Worm (Caenorhabditis elegans): Measurements from ENCODE around the gene algn-11.
A peak's percentile ranks its signal among the peaks of the same experiment; 100 is the strongest.

algn-11 gene

DNA sequence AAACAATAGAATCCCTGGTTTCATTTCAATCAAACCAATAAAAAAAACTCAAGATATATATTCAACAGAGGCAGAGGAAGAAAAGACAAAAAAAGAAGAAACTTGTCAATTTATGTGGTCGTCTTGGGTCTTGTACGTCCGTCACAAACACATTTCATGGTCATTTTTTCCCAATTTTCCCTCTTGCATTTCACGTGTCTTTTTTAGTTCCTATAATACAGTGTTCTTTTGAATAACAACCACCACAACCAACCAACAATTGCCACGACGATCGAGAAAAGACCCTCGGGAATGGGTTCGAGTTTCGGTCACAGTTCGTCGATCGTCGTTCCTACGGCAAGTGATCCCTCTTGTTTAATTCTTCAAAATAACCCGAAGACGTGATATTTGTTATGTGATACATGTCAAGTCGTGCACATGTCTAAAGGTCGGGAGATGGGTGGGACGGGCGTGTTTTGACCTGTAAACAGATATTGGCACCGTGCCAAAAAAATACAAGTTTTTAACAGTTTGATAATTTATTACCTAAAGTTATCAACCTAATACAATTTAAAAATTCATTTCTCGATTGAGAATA, 5.8 kb upstream of the algn-11 start:
- no peak for TF ChIP-seq lin-29 (GFP tag; IDR thresholded peaks at IDR 0.05)
- no peak for TF ChIP-seq zip-2 (tag; optimal IDR thresholded peaks at IDR 0.05)
- no peak for TF ChIP-seq set-16 (GFP tag; IDR thresholded peaks at IDR 0.05)
- peak; percentile 25 for TF ChIP-seq hlh-30 (tag; optimal IDR thresholded peaks at IDR 0.05; ENCODE audit: insufficient read depth)
- no peak for TF ChIP-seq ctbp-1 (GFP tag; IDR thresholded peaks at IDR 0.05)
- TF ChIP-seq hlh-11 (tag; optimal IDR thresholded peaks at IDR 0.05), result peak; percentile 21
- TF ChIP-seq attf-4 (tag; optimal IDR thresholded peaks at IDR 0.05), result no peak
- no peak for TF ChIP-seq nhr-102 (tag; optimal IDR thresholded peaks at IDR 0.05)
- no peak for TF ChIP-seq F44E2.7 (GFP tag; IDR thresholded peaks at IDR 0.05)
- TF ChIP-seq skn-1 (tag; optimal IDR thresholded peaks at IDR 0.05), result no peak
- TF ChIP-seq duxl-1 (tag; optimal IDR thresholded peaks at IDR 0.05; ENCODE audit: poor library complexity), result no peak
- TF ChIP-seq lin-13 (GFP tag; optimal IDR thresholded peaks at IDR 0.05), result no peak
- TF ChIP-seq tra-1 (GFP tag; IDR thresholded peaks at IDR 0.05), result no peak
- peak in 1 of 2 experiments; percentile 35 for TF ChIP-seq lsy-2 (tag; optimal IDR thresholded peaks at IDR 0.05)
- peak; percentile 13 for TF ChIP-seq aha-1 (tag)
- no peak for TF ChIP-seq egl-27 (tag; optimal IDR thresholded peaks at IDR 0.05)
- no peak for TF ChIP-seq jun-1 (tag; optimal IDR thresholded peaks at IDR 0.05)
- no peak for TF ChIP-seq daf-16 (GFP tag; optimal IDR thresholded peaks at IDR 0.05)
- TF ChIP-seq daf-16 (tag; optimal IDR thresholded peaks at IDR 0.05), result no peak
- no peak for TF ChIP-seq nhr-41 (GFP tag; IDR thresholded peaks at IDR 0.05)
- TF ChIP-seq nhr-111 (GFP tag; optimal IDR thresholded peaks at IDR 0.05), result no peak
- TF ChIP-seq dmd-6 (GFP tag; IDR thresholded peaks at IDR 0.05), result 0 out of 2 replicates have a peak, but pooled peaks have one; percentile 10
- no peak for TF ChIP-seq tag-97 (GFP tag; IDR thresholded peaks at IDR 0.05)
- no peak for TF ChIP-seq ces-1 (GFP tag; optimal IDR thresholded peaks at IDR 0.05)
- TF ChIP-seq pha-4 (GFP tag; IDR thresholded peaks at IDR 0.05), result no peak
- TF ChIP-seq pha-4 (tag; optimal IDR thresholded peaks at IDR 0.05), result no peak
- peak; percentile 29 for TF ChIP-seq mep-1 (tag; optimal IDR thresholded peaks at IDR 0.05)
- peak in 1 of 2 experiments; percentile 99 for TF ChIP-seq unc-62 (GFP tag; optimal IDR thresholded peaks at IDR 0.05 in 1 of 2)
- TF ChIP-seq unc-62 (tag; optimal IDR thresholded peaks at IDR 0.05), result no peak
- TF ChIP-seq mxl-3 (GFP tag; optimal IDR thresholded peaks at IDR 0.05), result no peak
- no peak for TF ChIP-seq ceh-62 (tag; optimal IDR thresholded peaks at IDR 0.05)
- no peak for TF ChIP-seq nhr-76 (tag; optimal IDR thresholded peaks at IDR 0.05)
- TF ChIP-seq ztf-7 (tag; optimal IDR thresholded peaks at IDR 0.05), result no peak
- TF ChIP-seq lir-3 (tag; optimal IDR thresholded peaks at IDR 0.05), result no peak
- peak; percentile 37 for TF ChIP-seq nhr-25 (tag; optimal IDR thresholded peaks at IDR 0.05; ENCODE audit: borderline replicate concordance, insufficient read depth)
- no peak for TF ChIP-seq unc-39 (tag; optimal IDR thresholded peaks at IDR 0.05)
- TF ChIP-seq ceh-20 (GFP tag; IDR thresholded peaks at IDR 0.05), result no peak
- TF ChIP-seq nhr-6 (tag; optimal IDR thresholded peaks at IDR 0.05), result no peak
- no peak for TF ChIP-seq lin-38 (GFP tag; IDR thresholded peaks at IDR 0.05)
- no peak for TF ChIP-seq zfp-3 (GFP tag; conservative IDR thresholded peaks at IDR 0.05)
- no peak for TF ChIP-seq saeg-2 (GFP tag; IDR thresholded peaks at IDR 0.05)
- TF ChIP-seq Y75B8A.6 (GFP tag; IDR thresholded peaks at IDR 0.05), result no peak
- TF ChIP-seq lin-39 (tag; optimal IDR thresholded peaks at IDR 0.05), result no peak
- TF ChIP-seq nhr-28 (tag; optimal IDR thresholded peaks at IDR 0.05), result peak; percentile 61
- no peak for TF ChIP-seq ZK546.5 (tag; optimal IDR thresholded peaks at IDR 0.05)
- no peak for TF ChIP-seq ceh-28 (tag; optimal IDR thresholded peaks at IDR 0.05)
- TF ChIP-seq aly-2 (tag; optimal IDR thresholded peaks at IDR 0.05), result no peak
- no peak for TF ChIP-seq Y48G9A.11 (GFP tag; IDR thresholded peaks at IDR 0.05)
- no peak for TF ChIP-seq mdl-1 (tag; optimal IDR thresholded peaks at IDR 0.05)
- no peak for TF ChIP-seq lin-1 (GFP tag; IDR thresholded peaks at IDR 0.05)
- TF ChIP-seq Y105C5A.15 (GFP tag; IDR thresholded peaks at IDR 0.05), result no peak
- no peak for TF ChIP-seq Y5F2A.4 (GFP tag; optimal IDR thresholded peaks at IDR 0.05)
- no peak for TF ChIP-seq daf-8 (GFP tag; IDR thresholded peaks at IDR 0.05)

All from whole organism, L4 larva.